Worm (Caenorhabditis elegans) whole organism, late embryonic: Measurements from ENCODE around the gene ZK1248.15.

Experiments used
- C08G9.2 ChIP-seq: sonication (generic microtip); optimal IDR thresholded peaks from 2 replicates; lab custom pipeline; 2016; ENCODE audit warnings: mild to moderate bottlenecking, missing genetic modification characterization, moderate library complexity, missing compliant biosample characterization
- C38D4.7 ChIP-seq: fragments of 200-800 bp; sonication (Bioruptor generic); optimal IDR thresholded peaks from 2 replicates; lab custom pipeline; 2018; ENCODE audit warnings: mild to moderate bottlenecking, missing genetic modification characterization, moderate library complexity, missing compliant biosample characterization
- K02D7.2 ChIP-seq: sonication (generic microtip); optimal IDR thresholded peaks from 2 replicates; lab custom pipeline; 2017; ENCODE audit warnings: mild to moderate bottlenecking, missing genetic modification characterization, missing compliant biosample characterization
- K09A11.1 ChIP-seq: sonication (generic microtip); optimal IDR thresholded peaks from 2 replicates; lab custom pipeline; 2017; ENCODE audit warnings: antibody characterized with exemption, mild to moderate bottlenecking, missing genetic modification characterization, missing compliant biosample characterization; ENCODE audit not compliant: insufficient read depth
- Y22D7AL.16 ChIP-seq: sonication (generic microtip); optimal IDR thresholded peaks from 2 replicates; lab custom pipeline; 2016; ENCODE audit warnings: missing genetic modification characterization, missing compliant biosample characterization
- ahr-1 ChIP-seq: sonication (generic microtip); optimal IDR thresholded peaks from 2 replicates; lab custom pipeline; 2016; ENCODE audit warnings: missing genetic modification characterization, missing compliant biosample characterization
- ama-1 ChIP-seq: fragments of 150-350 bp; optimal IDR thresholded peaks from 2 replicates; lab custom pipeline; 2014
- ceh-18 ChIP-seq: sonication (generic microtip); optimal IDR thresholded peaks from 2 replicates; lab custom pipeline; 2016; ENCODE audit warnings: missing genetic modification characterization, missing compliant biosample characterization
- ceh-2 ChIP-seq: sonication (generic microtip); optimal IDR thresholded peaks from 2 replicates; lab custom pipeline; 2016; ENCODE audit warnings: missing genotype, missing genetic modification characterization, missing compliant biosample characterization
- ceh-24 ChIP-seq: sonication (generic microtip); optimal IDR thresholded peaks from 2 replicates; lab custom pipeline; 2016; ENCODE audit warnings: mild to moderate bottlenecking, missing genetic modification characterization, missing compliant biosample characterization
- ceh-30 ChIP-seq: fragments of 150-350 bp; optimal IDR thresholded peaks from 2 replicates; lab custom pipeline; 2014; ENCODE audit warnings: missing biosample characterization, missing genetic modification characterization
- ceh-31 ChIP-seq: sonication (generic microtip); optimal IDR thresholded peaks from 2 replicates; lab custom pipeline; 2016; ENCODE audit warnings: missing genetic modification characterization, missing compliant biosample characterization
- ceh-34 ChIP-seq: sonication (generic microtip); optimal IDR thresholded peaks from 2 replicates; lab custom pipeline; 2016; ENCODE audit warnings: mild to moderate bottlenecking, missing genetic modification characterization, missing compliant biosample characterization
- ceh-45 ChIP-seq: fragments of 200-800 bp; sonication (Bioruptor generic); IDR thresholded peaks from 2 replicates; pipeline ENCODE4 v1.3.6; 2022; ENCODE audit warnings: missing genetic modification reagents, missing genetic modification characterization, missing compliant biosample characterization
- dve-1 ChIP-seq: sonication (generic microtip); optimal IDR thresholded peaks from 2 replicates; lab custom pipeline; 2017; ENCODE audit warnings: antibody characterized with exemption, mild to moderate bottlenecking, missing genetic modification characterization, missing compliant biosample characterization
- ets-4 ChIP-seq: sonication (generic microtip); optimal IDR thresholded peaks from 2 replicates; lab custom pipeline; 2016; ENCODE audit warnings: missing genetic modification characterization, missing compliant biosample characterization
- fax-1 ChIP-seq: sonication (generic microtip); optimal IDR thresholded peaks from 2 replicates; lab custom pipeline; 2016; ENCODE audit warnings: missing genotype, missing genetic modification characterization, missing compliant biosample characterization
- fkh-10 ChIP-seq: fragments of 150-350 bp; optimal IDR thresholded peaks from 2 replicates; lab custom pipeline; 2014; ENCODE audit warnings: missing biosample characterization, missing genetic modification reagents, missing genetic modification characterization
- fkh-6 ChIP-seq: sonication (generic microtip); optimal IDR thresholded peaks from 2 replicates; lab custom pipeline; 2016; ENCODE audit warnings: missing genetic modification characterization, missing compliant biosample characterization
- gmeb-2 ChIP-seq: sonication (generic microtip); optimal IDR thresholded peaks from 2 replicates; lab custom pipeline; 2016; ENCODE audit warnings: missing genetic modification characterization, inconsistent platforms, missing compliant biosample characterization
- hlh-13 ChIP-seq: fragments of 200-800 bp; sonication (Bioruptor generic); optimal IDR thresholded peaks from 2 replicates; lab custom pipeline; 2018; ENCODE audit warnings: mild to moderate bottlenecking, missing genetic modification characterization, missing compliant biosample characterization
- hlh-30 ChIP-seq: sonication (generic microtip); optimal IDR thresholded peaks from 2 replicates; lab custom pipeline; 2017; ENCODE audit warnings: antibody characterized with exemption, missing genetic modification characterization, missing compliant biosample characterization; ENCODE audit not compliant: insufficient read depth
- hlh-6 ChIP-seq: sonication (generic microtip); optimal IDR thresholded peaks from 2 replicates; lab custom pipeline; 2016; ENCODE audit warnings: missing genotype, missing genetic modification characterization, missing compliant biosample characterization
- lin-11 ChIP-seq: fragments of 200-800 bp; sonication (Bioruptor generic); optimal IDR thresholded peaks from 2 replicates; lab custom pipeline; 2018; ENCODE audit warnings: mild to moderate bottlenecking, missing genetic modification characterization, missing compliant biosample characterization
- mec-3 ChIP-seq: sonication (generic microtip); optimal IDR thresholded peaks from 2 replicates; lab custom pipeline; 2016; ENCODE audit warnings: borderline replicate concordance, missing genetic modification characterization, missing compliant biosample characterization
- nhr-11 ChIP-seq: fragments of 150-350 bp; optimal IDR thresholded peaks from 2 replicates; lab custom pipeline; 2014; ENCODE audit warnings: missing biosample characterization, missing genetic modification characterization
- pat-9 ChIP-seq: fragments of 200-800 bp; sonication (Bioruptor generic); optimal IDR thresholded peaks from 2 replicates; lab custom pipeline; 2018; ENCODE audit warnings: mild to moderate bottlenecking, missing genetic modification characterization, moderate library complexity, missing compliant biosample characterization
- pax-1 ChIP-seq: fragments of 150-350 bp; optimal IDR thresholded peaks from 2 replicates; lab custom pipeline; 2014; ENCODE audit warnings: missing biosample characterization, missing genetic modification characterization
- pqm-1 ChIP-seq: sonication (generic microtip); optimal IDR thresholded peaks from 2 replicates; lab custom pipeline; 2016; ENCODE audit warnings: missing genetic modification characterization, missing compliant biosample characterization
- pros-1 ChIP-seq: fragments of 150-350 bp; optimal IDR thresholded peaks from 2 replicates; lab custom pipeline; 2014; ENCODE audit warnings: missing biosample characterization, missing genetic modification reagents, missing genetic modification characterization
- rnt-1 ChIP-seq: sonication (generic microtip); optimal IDR thresholded peaks from 2 replicates; lab custom pipeline; 2016; ENCODE audit warnings: missing genetic modification characterization, missing compliant biosample characterization
- sox-2 ChIP-seq: fragments of 200-800 bp; sonication (Bioruptor generic); IDR thresholded peaks from 2 replicates; pipeline ENCODE4 v1.3.6; 2022; ENCODE audit warnings: missing genetic modification reagents, missing genetic modification characterization, missing compliant biosample characterization
- syd-9 ChIP-seq: sonication (generic microtip); optimal IDR thresholded peaks from 2 replicates; lab custom pipeline; 2016; ENCODE audit warnings: mild to moderate bottlenecking, missing genetic modification characterization, moderate library complexity, missing compliant biosample characterization
- tbx-7 ChIP-seq: sonication (generic microtip); optimal IDR thresholded peaks from 2 replicates; lab custom pipeline; 2016; ENCODE audit warnings: missing genotype, missing genetic modification characterization, missing compliant biosample characterization
- ttx-3 ChIP-seq: sonication (generic microtip); optimal IDR thresholded peaks from 2 replicates; lab custom pipeline; 2016; ENCODE audit warnings: missing genetic modification reagents, missing genetic modification characterization, missing compliant biosample characterization
- unc-3 ChIP-seq, 2 experiments: fragments of 200-800 bp in 1 of 2; sonication (Bioruptor generic) in 1 of 2; sonication (generic microtip) in 1 of 2; conservative IDR thresholded peaks in 1 of 2; optimal IDR thresholded peaks in 1 of 2; 2 replicates each; pipeline versions ENCODE4 v1.3.6 to Lab custom; 2016 to 2022; ENCODE audit warnings: missing compliant biosample characterization in 2 of 2, missing genetic modification characterization in 2 of 2, missing genetic modification reagents in 1 of 2
- unc-42 ChIP-seq: sonication (generic microtip); optimal IDR thresholded peaks from 2 replicates; lab custom pipeline; 2016; ENCODE audit warnings: missing genotype, missing genetic modification characterization, missing compliant biosample characterization
- zip-5 ChIP-seq: sonication (generic microtip); optimal IDR thresholded peaks from 2 replicates; lab custom pipeline; 2016; ENCODE audit warnings: missing genetic modification characterization, missing compliant biosample characterization

ZK1248.15 gene

DNA sequence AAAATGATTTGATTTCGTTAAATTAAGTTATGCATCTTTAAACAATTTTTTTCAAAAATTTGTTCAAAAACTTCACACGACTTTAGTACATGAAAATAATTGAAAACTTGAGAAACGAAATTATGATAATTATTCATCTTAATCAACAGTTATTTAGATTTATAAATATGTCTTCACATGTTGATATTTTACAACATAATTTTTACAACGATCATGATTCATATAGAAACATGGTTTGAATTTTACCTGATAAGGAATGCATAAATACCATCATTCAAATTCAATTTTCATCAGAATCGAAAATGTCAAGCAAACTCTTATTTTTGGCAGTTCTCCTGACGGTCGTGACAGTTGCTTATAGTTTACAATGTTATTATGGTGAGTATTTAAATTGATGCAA lies 25.5 kb upstream of the ZK1248.15 start, which contains the start of gene tag-234:
tag-234 (plus strand) TSS at position 301 of the 400 bp plus-strand sequence.
- TF ChIP-seq ceh-2 (tag; lab: Kevin White, UChicago) (no peak), ceh-30 (tag; lab: Kevin White, UChicago) (no peak), pat-9 (tag; lab: Kevin White, UChicago) (no peak), C38D4.7 (no peak)
- TF ChIP-seq, all 69 proteins: peak for 0

DNA sequence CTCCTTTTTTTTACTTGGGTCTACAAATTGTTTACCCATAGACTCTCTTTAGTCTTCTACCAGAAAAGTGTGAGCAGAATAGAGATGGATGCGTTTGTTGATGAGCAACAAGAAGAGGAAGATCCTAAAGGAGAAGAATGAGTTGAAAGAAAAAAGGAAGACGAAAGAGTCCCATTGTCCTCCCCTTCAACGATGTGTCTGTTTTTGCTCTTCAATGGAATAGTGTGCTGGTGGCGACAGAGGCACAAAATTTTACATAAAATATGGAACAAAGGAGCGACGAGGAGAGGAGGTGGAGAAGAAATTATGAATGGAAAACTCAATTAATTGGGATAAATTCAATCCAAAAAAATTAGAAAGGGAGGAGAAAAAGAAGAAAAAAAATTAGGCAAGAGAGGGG lies 22.3 kb upstream of the ZK1248.15 start:
- peak; percentile 41 for TF ChIP-seq ceh-31 (tag; lab: Kevin White, UChicago)
- peak; percentile 5 for TF ChIP-seq unc-42
- TF ChIP-seq K02D7.2 (tag; lab: Kevin White, UChicago), result no peak

ce11 chrII:5858322-5858721 lies 20.0 kb upstream of the ZK1248.15 start, which contains the start of gene F55C12.4:
F55C12.4 (minus strand) TSS chrII:5858422.
- no peak for TF ChIP-seq hlh-6 (tag; lab: Kevin White, UChicago)

- no peak for TF ChIP-seq hlh-30
- TF ChIP-seq gmeb-2 (tag; lab: Kevin White, UChicago), result no peak
- TF ChIP-seq sox-2 (GFP tag; lab: Robert Waterston, UW), result no peak
- no peak for TF ChIP-seq ceh-31 (tag; lab: Kevin White, UChicago)
- TF ChIP-seq unc-3 (GFP tag; conservative IDR thresholded peaks at IDR 0.05; lab: Robert Waterston, UW), result no peak
- no peak for TF ChIP-seq unc-3 (tag; optimal IDR thresholded peaks at IDR 0.05; lab: Kevin White, UChicago)
- no peak for TF ChIP-seq Y22D7AL.16 (tag; lab: Kevin White, UChicago)
- TF ChIP-seq C08G9.2, result no peak
- TF ChIP-seq ets-4 (tag; lab: Kevin White, UChicago), result no peak
- no peak for TF ChIP-seq zip-5 (tag; lab: Kevin White, UChicago)
- no peak for TF ChIP-seq ceh-18 (tag; lab: Kevin White, UChicago)
- no peak for TF ChIP-seq hlh-13
- no peak for TF ChIP-seq K02D7.2 (tag; lab: Kevin White, UChicago)
- no peak for TF ChIP-seq pqm-1
- TF ChIP-seq dve-1, result no peak
- TF ChIP-seq ama-1, result no peak
- no peak for TF ChIP-seq pros-1
- no peak for TF ChIP-seq ceh-34 (tag; lab: Kevin White, UChicago)
Observed at ce11 chrII:5854122-5854521, 15.8 kb upstream of the ZK1248.15 start, which contains the start of gene H41C03.1. H41C03.1 (plus strand) TSS chrII:5854422.

DNA sequence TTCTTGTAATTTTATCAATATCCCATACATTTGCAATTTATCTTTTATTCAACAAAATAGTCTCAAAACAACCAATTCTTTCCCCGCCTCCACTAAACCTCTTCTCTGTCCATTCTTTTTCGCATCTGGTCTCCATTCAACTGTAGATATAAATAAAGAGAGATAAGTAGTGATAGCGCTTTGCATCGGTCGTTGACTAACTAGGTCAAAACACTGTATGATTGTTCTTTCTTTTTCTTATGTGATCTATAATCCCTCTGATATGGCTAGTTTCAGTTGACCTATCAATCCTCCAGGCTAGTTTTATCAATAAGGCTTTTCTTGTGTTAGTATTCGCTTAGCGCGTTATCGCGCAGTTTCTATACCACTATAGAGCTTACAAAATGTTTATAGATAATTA lies 14.9 kb upstream of the ZK1248.15 start:
- TF ChIP-seq syd-9 (no peak), nhr-11 (tag; lab: Kevin White, UChicago) (no peak), tbx-7 (tag; lab: Kevin White, UChicago) (no peak), ttx-3 (tag; lab: Kevin White, UChicago) (no peak)

DNA sequence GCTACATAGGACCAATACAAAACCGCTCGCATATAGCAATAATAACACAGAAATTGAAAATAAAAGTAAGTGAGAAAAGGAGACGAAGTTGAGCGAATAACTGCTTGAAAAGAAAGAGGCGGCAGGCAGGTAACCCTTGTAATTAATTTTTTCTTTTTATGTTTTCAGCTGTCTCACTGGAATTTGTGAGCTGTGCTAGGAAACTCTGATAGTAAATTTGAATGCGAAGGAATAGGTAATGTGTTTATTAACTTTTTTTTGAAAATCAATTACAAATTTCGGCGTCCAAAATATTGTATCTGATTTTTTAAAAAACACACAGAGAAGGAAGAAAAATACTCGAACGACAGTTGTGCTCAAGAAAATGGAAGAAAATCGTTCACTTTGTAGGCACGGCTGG lies 13.7 kb upstream of the ZK1248.15 start, which contains the start of gene H41C03.2:
H41C03.2 (minus strand) TSS at position 101 of the 400 bp plus-strand sequence.
- no peak for TF ChIP-seq pax-1 (tag; lab: Kevin White, UChicago)
- TF ChIP-seq fkh-10 (GFP tag; lab: Kevin White, UChicago), result no peak
- no peak for TF ChIP-seq ceh-45 (GFP tag; lab: Robert Waterston, UW)
- TF ChIP-seq ttx-3 (tag; lab: Kevin White, UChicago), result no peak
- TF ChIP-seq lin-11 (tag; lab: Kevin White, UChicago), result no peak
- no peak for TF ChIP-seq hlh-6 (tag; lab: Kevin White, UChicago)
- no peak for TF ChIP-seq fax-1
- TF ChIP-seq ceh-24, result no peak
- TF ChIP-seq rnt-1 (tag; lab: Kevin White, UChicago), result no peak
- no peak for TF ChIP-seq ahr-1 (tag; lab: Kevin White, UChicago)
- no peak for TF ChIP-seq fkh-6
- no peak for TF ChIP-seq syd-9
- no peak for TF ChIP-seq Y22D7AL.16 (tag; lab: Kevin White, UChicago)
- TF ChIP-seq ama-1, result no peak
- TF ChIP-seq ceh-31 (tag; lab: Kevin White, UChicago), result no peak
- no peak for TF ChIP-seq K09A11.1 (tag; lab: Kevin White, UChicago)
- TF ChIP-seq hlh-30, result no peak
- no peak for TF ChIP-seq mec-3
